Worm (Caenorhabditis elegans) whole organism, L4/young adult: Measurements from ENCODE around the gene C05D11.8.

Experiments
- W03F9.2 ChIP-seq: fragments of 150-350 bp; optimal IDR thresholded peaks from 2 replicates; lab custom pipeline; 2014; ENCODE audit warnings: missing biosample characterization, missing genetic modification characterization
- dao-5 ChIP-seq: sonication (generic microtip); optimal IDR thresholded peaks from 2 replicates; lab custom pipeline; 2016; ENCODE audit warnings: missing genotype, missing genetic modification characterization, moderate library complexity, missing compliant biosample characterization
- him-1 ChIP-seq: sonication (generic microtip); optimal IDR thresholded peaks from 2 replicates; lab custom pipeline; 2016; ENCODE audit warnings: missing genotype, missing genetic modification reagents, missing genetic modification characterization, missing compliant biosample characterization

- TF ChIP-seq W03F9.2 (no peak), dao-5 (tag; lab: Kevin White, UChicago) (no peak), him-1 (tag; lab: Kevin White, UChicago) (no peak)
These were observed 19.7 kb upstream of the C05D11.8 start, which contains the start of gene let-721 for ce11 chrIII:6446807-6447206.
